Fruit fly (Drosophila melanogaster) whole organism, pupa: ENCODE measurements around the gene CG7368.

Source experiments
- CG10348 ChIP-seq: fragments of 200-800 bp; sonication (Bioruptor generic); IDR thresholded peaks from 2 replicates; pipeline ENCODE4 v1.3.6; 2022; ENCODE audit warnings: missing biosample characterization, missing genetic modification characterization
- fd96Ca ChIP-seq: fragments of 200-800 bp; sonication (Bioruptor generic); IDR thresholded peaks from 3 replicates; pipeline ENCODE4 v1.3.6; 2022; ENCODE audit warnings: missing biosample characterization, missing genetic modification characterization

DNA sequence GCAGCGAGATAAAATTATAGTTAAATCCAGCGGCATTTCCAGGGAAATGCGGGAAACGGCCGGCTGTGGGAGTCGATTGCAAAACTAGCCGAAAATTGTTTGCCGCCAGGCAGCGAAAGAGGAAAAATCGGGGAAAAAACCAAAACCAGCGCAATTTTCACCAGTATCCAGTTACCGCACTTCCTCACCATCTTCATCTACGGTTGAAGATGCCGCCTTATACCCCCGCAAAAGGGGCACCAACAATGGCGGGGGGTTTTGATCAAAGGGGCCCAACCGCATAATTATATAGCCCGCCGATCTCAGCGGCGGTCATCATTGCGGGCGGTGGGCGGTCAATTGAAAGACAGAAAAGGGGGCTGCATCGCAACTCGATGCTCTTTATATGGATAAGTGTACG, 49.0 kb upstream of the CG7368 start:
- TF ChIP-seq CG10348 (GFP tag; lab: Robert Waterston, UW) (no peak), fd96Ca (GFP tag; lab: Robert Waterston, UW) (no peak)
